Worm (Caenorhabditis elegans) whole organism, L4 larva: ENCODE results near the gene F40G12.6.
A peak's percentile ranks its signal among the peaks of the same experiment; 100 is the strongest.

Experiments
- D1046.2 ChIP-seq: fragments of 200-800 bp; sonication (Bioruptor generic); IDR thresholded peaks from 2 replicates; pipeline ENCODE4 v1.3.6; 2022; ENCODE audit warnings: missing genetic modification characterization, missing compliant biosample characterization
- F37D6.2 ChIP-seq: sonication (generic microtip); optimal IDR thresholded peaks from 2 replicates; lab custom pipeline; 2016; ENCODE audit warnings: mild to moderate bottlenecking, missing genetic modification characterization, missing compliant biosample characterization
- R02D3.7 ChIP-seq: fragments of 150-350 bp; sonication (generic microtip); optimal IDR thresholded peaks from 3 replicates; lab custom pipeline; 2014; ENCODE audit warnings: missing biosample characterization, missing genetic modification characterization
- T20F7.1 ChIP-seq: fragments of 200-800 bp; sonication (Bioruptor generic); optimal IDR thresholded peaks from 2 replicates; lab custom pipeline; 2018; ENCODE audit warnings: mild to moderate bottlenecking, missing genetic modification characterization, missing compliant biosample characterization
- Y5F2A.4 ChIP-seq: fragments of 200-800 bp; sonication (Bioruptor generic); optimal IDR thresholded peaks from 2 replicates; lab custom pipeline; 2018; ENCODE audit warnings: mild to moderate bottlenecking, missing genetic modification characterization, missing compliant biosample characterization
- aha-1 ChIP-seq: fragments of 150-350 bp; peaks from one replicate; lab custom pipeline; 2014; ENCODE audit warnings: missing biosample characterization, missing genetic modification characterization
- aly-2 ChIP-seq: sonication (generic microtip); optimal IDR thresholded peaks from 2 replicates; lab custom pipeline; 2018; ENCODE audit warnings: missing biosample characterization, missing genetic modification characterization
- attf-4 ChIP-seq: sonication (generic microtip); optimal IDR thresholded peaks from 3 replicates; lab custom pipeline; 2017; ENCODE audit warnings: missing biosample characterization, missing genetic modification characterization
- ceh-20 ChIP-seq: fragments of 200-800 bp; sonication (Bioruptor generic); IDR thresholded peaks from 2 replicates; pipeline ENCODE4 v1.3.6; 2022; ENCODE audit warnings: missing genetic modification reagents, missing genetic modification characterization, missing compliant biosample characterization
- ceh-32 ChIP-seq: sonication (generic microtip); optimal IDR thresholded peaks from 2 replicates; lab custom pipeline; 2016; ENCODE audit warnings: mild to moderate bottlenecking, missing genetic modification characterization, missing compliant biosample characterization; ENCODE audit not compliant: poor library complexity
- ceh-44 ChIP-seq: fragments of 200-800 bp; sonication (Bioruptor generic); IDR thresholded peaks from 2 replicates; pipeline ENCODE4 v1.3.6; 2022; ENCODE audit warnings: missing genetic modification reagents, missing genetic modification characterization, missing compliant biosample characterization
- ceh-62 ChIP-seq: sonication (generic microtip); optimal IDR thresholded peaks from 2 replicates; lab custom pipeline; 2017; ENCODE audit warnings: missing biosample characterization, missing genetic modification characterization
- ceh-82 ChIP-seq: sonication (generic microtip); optimal IDR thresholded peaks from 2 replicates; lab custom pipeline; 2017; ENCODE audit warnings: missing biosample characterization, missing genetic modification characterization
- dmd-8 ChIP-seq: fragments of 200-800 bp; sonication (Bioruptor generic); IDR thresholded peaks from 2 replicates; pipeline ENCODE4 v1.3.6; 2022; ENCODE audit warnings: missing genetic modification characterization, missing compliant biosample characterization
- dmd-9 ChIP-seq: fragments of 200-800 bp; sonication (Bioruptor generic); IDR thresholded peaks from 2 replicates; pipeline ENCODE4 v1.3.6; 2022; ENCODE audit warnings: missing genetic modification reagents, missing genetic modification characterization, missing compliant biosample characterization
- egl-27 ChIP-seq: sonication (generic microtip); optimal IDR thresholded peaks from 3 replicates; lab custom pipeline; 2017; ENCODE audit warnings: missing biosample characterization, missing genetic modification reagents, missing genetic modification characterization
- hif-1 ChIP-seq, 2 experiments: sonication (generic microtip); optimal IDR thresholded peaks; 2 replicates each; lab custom pipeline; 2016 to 2017; ENCODE audit warnings: missing compliant biosample characterization in 2 of 2, missing genetic modification characterization in 2 of 2, missing genetic modification reagents in 2 of 2, missing genotype in 2 of 2, mild to moderate bottlenecking in 1 of 2
- hlh-30 ChIP-seq: sonication (generic microtip); optimal IDR thresholded peaks from 2 replicates; lab custom pipeline; 2017; ENCODE audit warnings: antibody characterized with exemption, mild to moderate bottlenecking, missing genetic modification characterization, missing compliant biosample characterization; ENCODE audit not compliant: insufficient read depth
- hmg-1.1 ChIP-seq: fragments of 200-800 bp; sonication (Bioruptor generic); IDR thresholded peaks from 2 replicates; pipeline ENCODE4 v1.3.6; 2022; ENCODE audit warnings: missing genetic modification reagents, missing genetic modification characterization, missing compliant biosample characterization
- lim-7 ChIP-seq: fragments of 200-800 bp; sonication (Bioruptor generic); IDR thresholded peaks from 2 replicates; pipeline ENCODE4 v1.3.6; 2022; ENCODE audit warnings: missing genetic modification characterization, missing compliant biosample characterization
- lin-39 ChIP-seq: fragments of 150-350 bp; optimal IDR thresholded peaks from 2 replicates; lab custom pipeline; 2014; ENCODE audit warnings: missing biosample characterization, missing genetic modification reagents, missing genetic modification characterization
- lir-3 ChIP-seq: sonication (generic microtip); optimal IDR thresholded peaks from 2 replicates; lab custom pipeline; 2016; ENCODE audit warnings: mild to moderate bottlenecking, missing genetic modification characterization, missing compliant biosample characterization
- lsy-2 ChIP-seq, 2 experiments: fragments of 150-350 bp in 1 of 2; sonication (generic microtip) in 1 of 2; optimal IDR thresholded peaks; 2 replicates each; lab custom pipeline; 2014 to 2017; ENCODE audit warnings: missing biosample characterization in 2 of 2, missing genetic modification characterization in 2 of 2
- madf-5 ChIP-seq, 2 experiments: fragments of 200-800 bp; sonication (Bioruptor generic); IDR thresholded peaks; 2 replicates each; pipeline ENCODE4 v1.3.6; 2022; ENCODE audit warnings: missing compliant biosample characterization in 2 of 2, missing genetic modification characterization in 2 of 2
- madf-9 ChIP-seq: fragments of 200-800 bp; sonication (Bioruptor generic); conservative IDR thresholded peaks from 2 replicates; pipeline ENCODE4 v1.3.6; 2022; ENCODE audit warnings: missing genetic modification reagents, missing genetic modification characterization, missing compliant biosample characterization
- mep-1 ChIP-seq: fragments of 150-350 bp; sonication (generic microtip); optimal IDR thresholded peaks from 3 replicates; lab custom pipeline; 2014; ENCODE audit warnings: missing biosample characterization, missing genetic modification characterization
- nhr-11 ChIP-seq: fragments of 150-350 bp; optimal IDR thresholded peaks from 2 replicates; lab custom pipeline; 2014; ENCODE audit warnings: missing biosample characterization, missing genetic modification characterization
- nhr-25 ChIP-seq: sonication (generic microtip); optimal IDR thresholded peaks from 2 replicates; lab custom pipeline; 2017; ENCODE audit warnings: missing genetic modification characterization, mild to moderate bottlenecking, missing compliant biosample characterization, antibody characterized with exemption, moderate library complexity, borderline replicate concordance; ENCODE audit not compliant: insufficient read depth
- nhr-28 ChIP-seq: fragments of 150-350 bp; optimal IDR thresholded peaks from 2 replicates; lab custom pipeline; 2014; ENCODE audit warnings: missing biosample characterization, missing genetic modification characterization
- nhr-6 ChIP-seq: fragments of 150-350 bp; optimal IDR thresholded peaks from 2 replicates; lab custom pipeline; 2014; ENCODE audit warnings: missing biosample characterization, missing genetic modification characterization
- pha-4 ChIP-seq, 2 experiments: fragments of 150-350 bp in 1 of 2; fragments of 200-800 bp in 1 of 2; sonication (Bioruptor generic) in 1 of 2; IDR thresholded peaks in 1 of 2; optimal IDR thresholded peaks in 1 of 2; 2 replicates each; pipeline versions ENCODE4 v1.3.6 to Lab custom; 2014 to 2022; ENCODE audit warnings: missing genetic modification characterization in 2 of 2, missing genetic modification reagents in 2 of 2, missing biosample characterization in 1 of 2, missing compliant biosample characterization in 1 of 2
- php-3 ChIP-seq: fragments of 200-800 bp; sonication (Bioruptor generic); IDR thresholded peaks from 2 replicates; pipeline ENCODE4 v1.3.6; 2022; ENCODE audit warnings: missing genetic modification reagents, missing genetic modification characterization, missing compliant biosample characterization
- pqm-1 ChIP-seq: sonication (generic microtip); optimal IDR thresholded peaks from 2 replicates; lab custom pipeline; 2017; ENCODE audit warnings: missing biosample characterization, missing genetic modification characterization
- sdz-12 ChIP-seq: fragments of 200-800 bp; sonication (Bioruptor generic); optimal IDR thresholded peaks from 2 replicates; lab custom pipeline; 2018; ENCODE audit warnings: mild to moderate bottlenecking, missing genetic modification characterization, missing compliant biosample characterization
- set-16 ChIP-seq: fragments of 200-800 bp; sonication (Bioruptor generic); IDR thresholded peaks from 2 replicates; pipeline ENCODE4 v1.3.6; 2022; ENCODE audit warnings: missing genetic modification reagents, missing genetic modification characterization, missing compliant biosample characterization
- tra-1 ChIP-seq: fragments of 200-800 bp; sonication (Bioruptor generic); IDR thresholded peaks from 2 replicates; pipeline ENCODE4 v1.3.6; 2022; ENCODE audit warnings: missing genetic modification reagents, missing genetic modification characterization, missing compliant biosample characterization
- unc-39 ChIP-seq: sonication (generic microtip); optimal IDR thresholded peaks from 2 replicates; lab custom pipeline; 2017; ENCODE audit warnings: missing biosample characterization, missing genetic modification characterization
- vab-7 ChIP-seq: fragments of 200-800 bp; sonication (Bioruptor generic); IDR thresholded peaks from 2 replicates; pipeline ENCODE4 v1.3.6; 2022; ENCODE audit warnings: missing genetic modification reagents, missing genetic modification characterization, missing compliant biosample characterization
- zfp-2 ChIP-seq: sonication (generic microtip); optimal IDR thresholded peaks from 2 replicates; lab custom pipeline; 2016; ENCODE audit warnings: mild to moderate bottlenecking, missing genetic modification characterization, missing compliant biosample characterization
- zfp-3 ChIP-seq: fragments of 200-800 bp; sonication (Bioruptor generic); conservative IDR thresholded peaks from 2 replicates; pipeline ENCODE4 v1.3.6; 2022; ENCODE audit warnings: missing genetic modification reagents, missing genetic modification characterization, missing compliant biosample characterization
- zip-2 ChIP-seq: fragments of 150-350 bp; optimal IDR thresholded peaks from 2 replicates; lab custom pipeline; 2014; ENCODE audit warnings: missing biosample characterization, missing genetic modification characterization

The F40G12.6 gene

DNA sequence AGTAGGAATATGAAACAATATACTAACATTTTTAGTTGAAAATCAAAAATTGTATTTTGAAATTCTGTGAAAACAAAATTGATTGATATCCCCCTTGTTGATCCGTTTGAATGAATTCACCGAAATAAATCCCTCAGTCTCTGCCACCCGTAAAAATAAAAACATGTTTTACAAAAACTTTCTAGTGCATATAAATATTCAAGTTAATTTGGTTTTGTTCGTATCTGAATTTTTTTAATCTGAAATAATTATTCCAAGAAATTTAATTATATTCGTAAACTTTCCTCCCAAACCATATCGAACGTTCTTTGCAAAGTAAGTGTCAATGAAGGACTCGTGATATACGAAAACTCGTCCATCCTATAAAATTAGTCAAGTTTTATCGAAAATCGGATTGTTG lies at the start of gene F40G12.6:
F40G12.6 (minus strand) TSS at position 101 of the 400 bp plus-strand sequence.
- no peak for TF ChIP-seq Y5F2A.4 (GFP tag; lab: Kevin White, UChicago)
- TF ChIP-seq nhr-11 (tag; lab: Kevin White, UChicago): no peak
- no peak for TF ChIP-seq ceh-62 (tag; lab: Kevin White, UChicago)
- TF ChIP-seq lin-39: no peak
- TF ChIP-seq aha-1 (tag; lab: Kevin White, UChicago): no peak
- TF ChIP-seq php-3: no peak
- no peak for TF ChIP-seq nhr-25 (tag; lab: Kevin White, UChicago)
- TF ChIP-seq ceh-82 (tag; lab: Kevin White, UChicago): no peak
- no peak for TF ChIP-seq zfp-2 (tag; lab: Kevin White, UChicago)
- no peak for TF ChIP-seq nhr-28 (tag; lab: Kevin White, UChicago)

DNA sequence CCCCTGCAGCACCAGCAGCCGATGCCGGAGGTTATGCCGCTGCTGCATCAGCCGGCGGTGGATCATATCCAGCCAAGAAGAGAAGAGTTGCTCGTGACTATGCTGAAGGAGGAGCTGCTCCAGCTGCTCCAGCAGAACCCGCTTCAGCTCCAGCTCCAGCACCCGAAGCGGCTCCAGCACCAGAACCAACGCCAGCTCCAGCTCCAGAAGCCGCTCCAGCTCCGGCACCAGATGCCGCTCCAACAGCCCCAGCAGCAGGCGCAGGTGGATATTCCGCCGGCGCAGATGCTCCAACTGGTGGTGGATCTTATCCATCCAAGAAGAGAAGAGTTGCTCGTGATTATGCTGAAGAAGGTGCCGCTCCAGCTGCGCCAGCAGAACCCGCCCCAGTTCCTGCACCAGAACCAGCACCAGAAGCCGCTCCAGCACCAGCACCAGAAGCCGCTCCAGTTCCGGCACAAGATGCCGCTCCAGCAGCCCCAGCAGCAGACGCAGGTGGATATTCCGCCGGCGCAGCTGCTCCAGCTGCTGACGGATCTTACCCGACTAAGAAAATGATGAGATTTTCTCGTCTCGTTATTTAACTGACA lies 47.9 kb upstream of the F40G12.6 start:
- TF ChIP-seq dmd-8 (GFP tag; lab: Robert Waterston, UW) (0 out of 2 replicates have a peak, but pooled peaks have one; percentile 33), set-16 (peak; percentile 99), F37D6.2 (tag; lab: Kevin White, UChicago) (no peak), ceh-82 (tag; lab: Kevin White, UChicago) (no peak), dmd-9 (GFP tag; lab: Robert Waterston, UW) (peak; percentile 24; the same call in 1 of the 2 replicates), R02D3.7 (tag; lab: Kevin White, UChicago) (no peak), attf-4 (tag; lab: Kevin White, UChicago) (no peak), aly-2 (tag; lab: Kevin White, UChicago) (no peak), pha-4 (GFP tag; IDR thresholded peaks at IDR 0.05; lab: Robert Waterston, UW) (peak; percentile 33; the same call in 1 of the 2 replicates), pha-4 (tag; optimal IDR thresholded peaks at IDR 0.05; lab: Kevin White, UChicago) (no peak), pqm-1 (no peak), lim-7 (0 out of 2 replicates have a peak, but pooled peaks have one; percentile 55), nhr-28 (tag; lab: Kevin White, UChicago) (no peak)

DNA sequence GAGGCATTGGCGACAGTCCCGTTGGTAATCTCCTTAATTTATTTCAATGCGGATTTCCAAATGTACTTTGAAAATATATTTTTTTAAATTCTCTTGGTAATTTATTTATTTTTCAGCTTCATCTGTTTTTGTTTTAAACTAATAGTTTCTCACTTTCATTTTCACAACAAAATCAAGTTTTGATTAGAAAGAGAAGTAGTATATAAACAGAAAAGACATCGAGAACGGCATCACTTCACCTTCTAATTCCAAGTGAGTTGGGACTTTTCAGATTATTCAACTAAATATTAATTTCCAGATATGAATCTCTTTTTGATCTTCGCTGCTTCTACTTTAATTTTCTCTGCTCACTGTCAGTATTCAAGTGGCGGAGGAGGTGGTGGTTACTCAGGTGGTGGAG lies 47.3 kb upstream of the F40G12.6 start, which contains the start of gene F47B8.14:
F47B8.14 (plus strand) TSS at position 301 of the 400 bp plus-strand sequence.
- no peak for TF ChIP-seq lim-7
- no peak for TF ChIP-seq sdz-12 (GFP tag; lab: Kevin White, UChicago)
- TF ChIP-seq hif-1 (tag; optimal IDR thresholded peaks at IDR 0.05; lab: Kevin White, UChicago): no peak
- no peak for TF ChIP-seq mep-1 (tag; lab: Kevin White, UChicago)
- no peak for TF ChIP-seq zfp-3 (GFP tag; lab: Robert Waterston, UW)
- no peak for TF ChIP-seq hlh-30 (tag; lab: Kevin White, UChicago)
- no peak for TF ChIP-seq nhr-6
- no peak for TF ChIP-seq zip-2 (tag; lab: Kevin White, UChicago)
- TF ChIP-seq hmg-1.1 (GFP tag; lab: Robert Waterston, UW): no peak

ce11 chrV:14319101-14319781 lies 46.3 kb upstream of the F40G12.6 start, which contains the start of gene F47B8.13:
Gene F47B8.13, minus strand, starts transcription at chrV:14319731.
- no peak for TF ChIP-seq php-3
- TF ChIP-seq lir-3 (tag; lab: Kevin White, UChicago): no peak
- TF ChIP-seq T20F7.1: no peak
- TF ChIP-seq aha-1 (tag; lab: Kevin White, UChicago): peak; percentile 21
- no peak for TF ChIP-seq tra-1 (GFP tag; lab: Robert Waterston, UW)
- no peak for TF ChIP-seq madf-5 (GFP tag; IDR thresholded peaks at IDR 0.05; lab: Robert Waterston, UW)
- no peak for TF ChIP-seq egl-27 (tag; lab: Kevin White, UChicago)
- no peak for TF ChIP-seq hlh-30 (tag; lab: Kevin White, UChicago)
- no peak for TF ChIP-seq unc-39
- no peak for TF ChIP-seq lsy-2 (tag; optimal IDR thresholded peaks at IDR 0.05; lab: Kevin White, UChicago)
- TF ChIP-seq madf-9: no peak
- no peak for TF ChIP-seq ceh-32 (tag; lab: Kevin White, UChicago)
- no peak for TF ChIP-seq ceh-44 (GFP tag; lab: Robert Waterston, UW)
- TF ChIP-seq dmd-9 (GFP tag; lab: Robert Waterston, UW): no peak
- TF ChIP-seq vab-7 (GFP tag; lab: Robert Waterston, UW): no peak
- 0 out of 2 replicates have a peak, but pooled peaks have one; percentile 4 for TF ChIP-seq D1046.2 (GFP tag; lab: Robert Waterston, UW)
- TF ChIP-seq ceh-20: no peak
- TF ChIP-seq pha-4 (GFP tag; IDR thresholded peaks at IDR 0.05; lab: Robert Waterston, UW): no peak; the same call in 1 of the 2 replicates
- TF ChIP-seq pha-4 (tag; optimal IDR thresholded peaks at IDR 0.05; lab: Kevin White, UChicago): no peak
- TF ChIP-seq ceh-82 (tag; lab: Kevin White, UChicago): no peak
- TF ChIP-seq set-16: peak; percentile 96
